Fruit fly (Drosophila melanogaster) whole organism, prepupa: ENCODE data around the gene cbt.

Source experiments
- CG16779 ChIP-seq: fragments of 200-800 bp; sonication (Bioruptor generic); optimal IDR thresholded peaks from 3 replicates; lab custom pipeline; 2017; ENCODE audit warnings: missing biosample characterization, mild to moderate bottlenecking, missing genetic modification characterization
- lz ChIP-seq: fragments of 200-800 bp; sonication (Bioruptor generic); optimal IDR thresholded peaks from 3 replicates; lab custom pipeline; 2016; ENCODE audit warnings: missing biosample characterization, missing genetic modification characterization

- TF ChIP-seq lz (GFP tag; lab: Kevin White, UChicago) (peak; percentile 40), CG16779 (tag; lab: Kevin White, UChicago) (no peak)
These were observed 43.3 kb upstream of the cbt start for dm6 chr2L:522752-523151.
